Worm (Caenorhabditis elegans) whole organism, dauer: ENCODE data around the gene ceh-7.

ENCODE experiments used
- unc-62 ChIP-seq: sonication (generic microtip); optimal IDR thresholded peaks from 2 replicates; lab custom pipeline; 2017; ENCODE audit warnings: missing biosample characterization, missing genetic modification reagents, missing genetic modification characterization

ceh-7 gene

ce11 chrII:8703729-8704128, at the start of gene ceh-7:
ceh-7 (minus strand) TSS chrII:8703829.
- TF ChIP-seq unc-62 (GFP tag; lab: Kevin White, UChicago): no peak

ce11 chrII:8751686-8752085, 48.1 kb upstream of the ceh-7 start, which contains the start of gene atf-2:
atf-2 (plus strand) TSS chrII:8751986.
- TF ChIP-seq unc-62 (GFP tag; lab: Kevin White, UChicago): no peak

ce11 chrII:8751042-8751441, 47.4 kb upstream of the ceh-7 start:
- TF ChIP-seq unc-62 (GFP tag; lab: Kevin White, UChicago): no peak

ce11 chrII:8750056-8750455, 46.4 kb upstream of the ceh-7 start:
- no peak for TF ChIP-seq unc-62 (GFP tag; lab: Kevin White, UChicago)

DNA sequence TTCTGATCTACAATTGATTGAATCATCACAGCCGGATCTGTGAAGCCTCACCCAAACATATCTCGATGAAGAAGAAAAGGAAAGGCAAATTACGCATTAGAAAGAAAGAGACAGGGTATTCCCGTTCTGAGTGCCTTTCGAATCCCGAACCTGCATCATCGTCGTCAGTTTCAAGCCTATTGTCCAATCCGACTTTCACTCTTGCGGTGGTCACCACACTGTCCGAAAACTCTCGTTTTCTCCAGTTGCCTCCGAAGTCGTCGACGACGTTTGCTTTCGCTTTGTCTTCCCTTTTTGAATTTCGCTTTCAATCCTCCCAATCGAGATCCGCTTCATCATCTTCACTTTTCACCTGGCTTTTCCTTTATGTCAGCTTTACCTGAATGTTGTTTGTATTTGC, 45.5 kb upstream of the ceh-7 start:
- no peak for TF ChIP-seq unc-62 (GFP tag; lab: Kevin White, UChicago)

- TF ChIP-seq unc-62 (GFP tag; lab: Kevin White, UChicago): no peak
These were observed 45.0 kb upstream of the ceh-7 start for ce11 chrII:8748638-8749037.

DNA sequence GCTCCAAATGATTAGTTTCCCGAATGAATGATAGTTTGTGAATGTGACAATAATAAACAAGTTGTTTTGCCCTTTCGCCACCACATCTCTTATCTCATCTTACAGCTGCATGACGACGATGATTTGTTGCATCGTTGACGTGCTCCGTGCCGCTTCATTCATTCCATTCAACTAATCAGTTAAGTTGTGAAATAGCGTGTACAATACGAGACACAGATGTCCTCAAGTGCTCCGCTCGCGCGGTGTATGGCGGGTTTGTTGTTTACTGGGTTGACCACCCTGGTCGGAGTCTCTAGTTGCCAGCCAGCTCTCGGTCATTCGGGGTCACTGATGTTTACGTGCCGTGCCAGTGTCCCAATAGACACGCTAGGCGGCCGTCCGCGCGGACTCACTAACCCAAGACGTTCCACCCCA, 44.3 kb upstream of the ceh-7 start:
- no peak for TF ChIP-seq unc-62 (GFP tag; lab: Kevin White, UChicago)

ce11 chrII:8747246-8747938, 43.8 kb upstream of the ceh-7 start:
- TF ChIP-seq unc-62 (GFP tag; lab: Kevin White, UChicago): no peak

DNA sequence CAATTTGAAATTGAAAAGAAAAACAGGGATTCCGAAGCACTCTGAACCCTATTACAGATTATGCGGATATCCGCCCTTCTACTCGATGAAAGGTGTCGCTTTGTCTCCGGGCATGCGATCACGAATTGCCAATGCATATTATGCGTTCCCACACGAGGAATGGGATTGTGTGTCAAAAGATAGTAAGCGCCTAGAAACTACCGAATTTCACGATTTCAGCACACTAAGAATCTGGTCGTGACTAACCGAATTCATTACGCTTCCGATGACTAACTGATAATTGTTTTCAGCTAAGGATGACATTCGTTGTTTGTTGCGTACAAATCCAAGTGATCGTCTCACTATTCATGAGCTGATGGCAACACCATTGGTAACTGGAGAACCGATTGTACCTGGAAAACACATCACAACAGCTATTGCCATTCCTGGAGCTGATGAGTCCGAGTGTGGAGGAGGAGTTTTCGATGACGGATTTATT, 42.7 kb upstream of the ceh-7 start:
- no peak for TF ChIP-seq unc-62 (GFP tag; lab: Kevin White, UChicago)

ce11 chrII:8745449-8746297, 42.0 kb upstream of the ceh-7 start:
- no peak for TF ChIP-seq unc-62 (GFP tag; lab: Kevin White, UChicago)

DNA sequence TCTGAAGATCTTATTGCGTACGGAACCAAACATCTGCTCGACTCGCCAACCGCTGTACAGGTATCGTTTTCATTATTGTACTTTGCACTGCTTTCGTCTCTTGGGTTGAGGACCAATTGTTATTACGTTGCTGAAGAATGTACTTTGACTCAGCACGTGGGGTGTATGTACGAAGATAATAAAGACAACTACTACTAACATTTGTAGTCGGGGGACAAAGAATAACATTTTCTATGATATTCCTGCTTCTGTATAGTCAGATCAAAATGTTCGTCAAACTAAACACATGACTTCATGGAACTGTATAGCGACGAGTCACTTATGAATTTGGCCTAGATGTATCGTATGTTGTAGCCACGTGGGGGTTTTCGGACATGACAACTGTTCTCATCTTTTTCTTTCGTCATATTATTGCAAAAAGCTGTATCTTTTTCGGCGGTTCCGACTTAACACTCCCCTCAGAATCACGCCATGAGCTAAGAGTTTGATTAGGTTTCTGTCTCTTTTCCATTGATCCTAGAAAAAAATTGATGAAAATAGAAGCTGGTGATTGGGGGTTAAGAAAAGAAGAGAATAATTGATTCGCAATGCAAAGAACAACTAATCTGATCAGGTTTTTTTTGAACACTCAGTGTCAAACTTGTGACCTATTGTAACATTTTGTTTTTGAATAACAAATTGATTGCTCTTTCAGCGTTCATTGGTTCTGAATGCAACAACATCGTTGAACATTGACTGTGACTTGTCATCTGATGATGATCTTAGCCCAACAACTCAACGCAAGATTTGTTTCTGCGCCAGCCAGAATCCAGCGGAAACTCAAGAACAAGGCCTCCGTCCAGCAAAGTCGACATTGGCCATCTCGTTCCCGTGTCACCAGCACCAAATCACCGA, 41.2 kb upstream of the ceh-7 start:
- no peak for TF ChIP-seq unc-62 (GFP tag; lab: Kevin White, UChicago)

- no peak for TF ChIP-seq unc-62 (GFP tag; lab: Kevin White, UChicago)
These were observed 39.9 kb upstream of the ceh-7 start, which contains the start of gene mak-1 for ce11 chrII:8743379-8744173. mak-1 (plus strand) TSS chrII:8744071.

DNA sequence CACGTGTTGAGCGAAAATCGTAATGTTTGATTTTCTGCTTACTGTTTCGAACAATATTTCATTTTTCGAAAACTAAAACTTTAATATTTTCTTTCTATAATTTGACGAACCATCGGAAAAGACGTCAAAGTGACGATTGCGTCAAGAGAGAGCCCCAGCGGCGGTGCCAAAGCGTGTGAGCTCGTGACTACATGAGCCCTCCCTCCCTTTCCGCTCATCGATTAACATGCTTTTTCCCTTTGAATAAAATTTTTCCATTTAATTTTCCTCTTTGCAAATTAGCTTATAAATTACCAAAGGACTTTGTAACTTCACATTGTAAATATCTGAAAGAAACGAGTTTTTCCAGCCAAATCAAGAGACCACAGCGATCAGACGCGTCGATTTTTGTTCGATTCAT, 39.3 kb upstream of the ceh-7 start:
- no peak for TF ChIP-seq unc-62 (GFP tag; lab: Kevin White, UChicago)

DNA sequence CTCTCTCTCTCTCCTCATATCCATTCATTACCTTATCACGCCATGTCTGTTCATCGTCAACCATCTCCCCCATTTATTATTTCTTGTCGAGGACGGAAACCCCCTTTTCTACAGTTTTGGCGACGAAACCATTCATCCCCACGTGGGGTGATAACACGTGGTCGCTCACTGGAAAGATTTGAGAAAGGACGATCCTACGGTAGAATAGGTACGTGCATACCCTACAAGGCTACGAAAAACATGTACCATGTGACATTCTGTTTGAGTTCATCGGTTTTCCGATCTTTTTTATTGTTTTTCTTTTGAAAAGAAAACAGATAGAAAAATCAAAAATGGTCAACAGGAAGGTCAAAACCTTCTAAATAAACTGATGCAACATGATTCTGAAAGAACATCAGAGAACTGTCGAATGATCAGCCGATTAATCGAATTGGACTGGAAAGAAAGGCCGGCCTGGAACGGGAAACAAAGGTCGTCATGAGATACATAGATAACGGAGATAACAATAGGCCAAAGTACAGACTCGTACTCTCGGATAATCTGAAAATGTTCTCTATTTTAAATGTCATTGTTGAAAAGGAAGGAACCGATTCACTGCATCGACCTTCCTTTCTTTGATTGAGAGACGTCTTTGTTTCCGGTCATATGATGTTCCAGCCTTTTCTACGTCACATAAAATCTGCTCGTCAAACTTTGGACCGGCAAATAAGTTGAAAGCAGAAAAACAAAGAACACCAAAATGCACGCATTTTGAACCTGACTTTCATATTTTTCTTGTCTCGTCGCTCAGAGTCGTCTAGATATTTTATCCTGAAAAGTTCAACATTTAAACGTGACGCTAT, 38.6 kb upstream of the ceh-7 start:
- TF ChIP-seq unc-62 (GFP tag; lab: Kevin White, UChicago): no peak
